Worm (Caenorhabditis elegans) whole organism, L2 larva: ENCODE data around the gene C10G8.3.

Experiments used
- C34F6.9 ChIP-seq: fragments of 150-350 bp; optimal IDR thresholded peaks from 2 replicates; lab custom pipeline; 2014; ENCODE audit warnings: missing biosample characterization, missing genetic modification characterization
- Y55F3AM.14 ChIP-seq: fragments of 200-800 bp; sonication (Bioruptor generic); optimal IDR thresholded peaks from 2 replicates; lab custom pipeline; 2018; ENCODE audit warnings: mild to moderate bottlenecking, missing genetic modification characterization, missing compliant biosample characterization
- ama-1 ChIP-seq: fragments of 150-350 bp; optimal IDR thresholded peaks from 2 replicates; lab custom pipeline; 2018; ENCODE audit warnings: inconsistent platforms
- elt-3 ChIP-seq: sonication (generic microtip); optimal IDR thresholded peaks from 2 replicates; lab custom pipeline; 2017; ENCODE audit warnings: missing biosample characterization, missing genetic modification characterization
- fos-1 ChIP-seq: fragments of 150-350 bp; optimal IDR thresholded peaks from 2 replicates; lab custom pipeline; 2014; ENCODE audit warnings: missing biosample characterization, missing genetic modification characterization
- gmeb-1 ChIP-seq: fragments of 150-350 bp; optimal IDR thresholded peaks from 2 replicates; lab custom pipeline; 2014; ENCODE audit warnings: missing biosample characterization, missing genetic modification characterization
- lin-13 ChIP-seq: fragments of 150-350 bp; optimal IDR thresholded peaks from 2 replicates; lab custom pipeline; 2014; ENCODE audit warnings: missing biosample characterization, missing genetic modification reagents, missing genetic modification characterization
- mdl-1 ChIP-seq, 2 experiments: fragments of 150-350 bp in 1 of 2; sonication (generic microtip) in 1 of 2; optimal IDR thresholded peaks; 2 replicates each; lab custom pipeline; 2017; ENCODE audit warnings: missing biosample characterization in 2 of 2, missing genetic modification characterization in 2 of 2
- nhr-11 ChIP-seq: fragments of 150-350 bp; optimal IDR thresholded peaks from 2 replicates; lab custom pipeline; 2014; ENCODE audit warnings: missing biosample characterization, missing genetic modification characterization
- nhr-12 ChIP-seq: fragments of 150-350 bp; optimal IDR thresholded peaks from 2 replicates; lab custom pipeline; 2014; ENCODE audit warnings: missing biosample characterization, missing genetic modification characterization
- snpc-4 ChIP-seq: fragments of 150-350 bp; optimal IDR thresholded peaks from 2 replicates; lab custom pipeline; 2014; ENCODE audit warnings: missing biosample characterization, missing genetic modification characterization
- unc-62 ChIP-seq: fragments of 150-350 bp; optimal IDR thresholded peaks from 2 replicates; lab custom pipeline; 2014; ENCODE audit warnings: missing biosample characterization, missing genetic modification reagents, missing genetic modification characterization
- ztf-11 ChIP-seq: sonication (generic microtip); optimal IDR thresholded peaks from 2 replicates; lab custom pipeline; 2017; ENCODE audit warnings: missing biosample characterization, missing genetic modification characterization

DNA sequence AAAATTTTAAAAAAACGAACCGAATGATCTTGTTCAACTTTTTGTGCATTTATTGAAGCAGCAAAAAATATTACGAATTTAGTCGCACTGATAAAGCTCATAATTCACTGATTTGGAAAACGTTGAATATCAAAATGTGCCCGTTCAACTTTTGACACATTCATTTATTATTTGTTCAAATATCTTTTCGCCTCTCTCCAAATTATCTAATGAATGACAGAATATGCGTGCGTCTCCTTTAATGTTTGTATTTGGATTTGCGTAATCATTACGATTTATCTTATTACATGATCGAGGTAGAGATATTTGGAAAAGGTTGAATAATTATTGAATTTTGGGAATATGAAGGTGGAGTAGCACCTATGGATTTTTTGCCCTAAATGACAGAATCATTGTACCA is 36.9 kb downstream of the C10G8.3 start, which contains the start of gene T09D3.3:
- TF ChIP-seq ama-1 (lab: Kevin White, UChicago) (no peak), fos-1 (tag; lab: Kevin White, UChicago) (no peak), nhr-11 (tag; lab: Kevin White, UChicago) (no peak), snpc-4 (tag; lab: Kevin White, UChicago) (no peak), Y55F3AM.14 (GFP tag; lab: Kevin White, UChicago) (no peak), gmeb-1 (tag; lab: Kevin White, UChicago) (no peak), mdl-1 (tag; optimal IDR thresholded peaks at IDR 0.05; lab: Kevin White, UChicago) (no peak), unc-62 (no peak), lin-13 (GFP tag; lab: Kevin White, UChicago) (no peak), ztf-11 (tag; lab: Kevin White, UChicago) (no peak), elt-3 (tag; lab: Kevin White, UChicago) (no peak), C34F6.9 (no peak), nhr-12 (tag; lab: Kevin White, UChicago) (no peak)
